Worm (Caenorhabditis elegans) whole organism, midembryonic: ENCODE measurements around the gene rcd-1.

Experiments used
- T22C8.4 ChIP-seq: fragments of 200-800 bp; sonication (Bioruptor generic); IDR thresholded peaks from 2 replicates; pipeline ENCODE4 v1.3.6; 2022; ENCODE audit warnings: missing genetic modification characterization, missing compliant biosample characterization
- cog-1 ChIP-seq: sonication (generic microtip); optimal IDR thresholded peaks from 2 replicates; lab custom pipeline; 2016; ENCODE audit warnings: missing genetic modification characterization, missing compliant biosample characterization
- flt-1 ChIP-seq: fragments of 200-800 bp; sonication (Bioruptor generic); IDR thresholded peaks from 2 replicates; pipeline ENCODE4 v1.3.6; 2022; ENCODE audit warnings: missing genetic modification characterization, missing compliant biosample characterization
- klf-2 ChIP-seq: fragments of 200-800 bp; sonication (Bioruptor generic); conservative IDR thresholded peaks from 2 replicates; pipeline ENCODE4 v1.3.6; 2022; ENCODE audit warnings: missing genetic modification reagents, missing genetic modification characterization, missing compliant biosample characterization
- med-1 ChIP-seq: sonication (generic microtip); optimal IDR thresholded peaks from 2 replicates; lab custom pipeline; 2017; ENCODE audit warnings: missing genetic modification characterization, mild to moderate bottlenecking, missing compliant biosample characterization, antibody characterized with exemption, missing genetic modification reagents; ENCODE audit not compliant: insufficient read depth
- ref-1 ChIP-seq: fragments of 200-800 bp; sonication (Bioruptor generic); conservative IDR thresholded peaks from 2 replicates; pipeline ENCODE4 v1.3.6; 2022; ENCODE audit warnings: missing genetic modification reagents, missing genetic modification characterization, missing compliant biosample characterization
- tab-1 ChIP-seq: fragments of 200-800 bp; sonication (Bioruptor generic); IDR thresholded peaks from 2 replicates; pipeline ENCODE4 v1.3.6; 2022; ENCODE audit warnings: missing genetic modification characterization, missing compliant biosample characterization
- ztf-23 ChIP-seq: fragments of 200-800 bp; sonication (Bioruptor generic); IDR thresholded peaks from 2 replicates; pipeline ENCODE4 v1.3.6; 2022; ENCODE audit warnings: missing genetic modification reagents, missing genetic modification characterization, missing compliant biosample characterization
- ztf-29 ChIP-seq: fragments of 200-800 bp; sonication (Bioruptor generic); IDR thresholded peaks from 2 replicates; pipeline ENCODE4 v1.3.6; 2022; ENCODE audit warnings: missing genetic modification reagents, missing genetic modification characterization, missing compliant biosample characterization

The rcd-1 gene

DNA sequence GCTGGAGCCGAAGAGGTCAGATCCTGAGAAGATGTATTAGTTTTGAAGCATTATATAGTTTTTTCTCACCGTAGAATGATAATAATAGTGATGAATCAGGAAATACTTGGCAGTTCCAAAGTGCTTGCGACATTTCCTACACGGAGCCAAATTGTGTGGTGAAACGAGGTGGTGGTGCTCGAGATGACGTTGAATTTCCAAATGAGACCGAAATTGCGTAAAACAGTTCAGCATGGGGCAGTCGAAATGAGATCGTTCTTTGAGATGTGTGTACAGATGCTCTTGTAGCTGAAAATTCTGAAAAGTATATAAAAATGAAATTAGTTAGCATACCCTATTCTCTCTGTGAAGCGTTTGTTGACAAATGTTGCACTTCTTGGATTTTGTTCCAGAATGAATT lies 25.7 kb upstream of the rcd-1 start, which contains the start of gene C46E10.8:
C46E10.8 (minus strand) TSS at position 101 of the 400 bp plus-strand sequence.
- no peak for TF ChIP-seq klf-2 (GFP tag; lab: Robert Waterston, UW)

DNA sequence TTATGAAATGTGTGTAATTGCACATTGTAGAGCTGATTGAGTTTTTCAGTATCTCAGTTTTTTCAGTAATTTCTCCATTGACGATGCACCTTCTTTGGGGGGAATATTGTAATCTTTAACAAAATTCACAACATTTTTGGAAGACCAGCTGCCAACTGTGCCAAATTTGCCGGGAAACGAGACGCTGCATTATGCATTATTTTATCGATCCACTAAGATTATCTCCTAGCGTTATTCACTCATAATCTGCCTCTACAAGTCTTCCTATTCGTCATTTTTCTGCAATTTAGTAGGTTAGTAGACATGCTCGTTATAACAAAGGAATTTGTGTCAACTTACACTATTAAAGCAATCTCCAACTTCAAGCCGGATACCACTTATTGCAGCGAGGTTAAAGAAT lies 22.0 kb upstream of the rcd-1 start, which contains the start of the genes sdz-12 and bath-31:
sdz-12 (minus strand) TSS at position 101 of the 400 bp plus-strand sequence.
bath-31 (plus strand) TSS at position 251 of the 400 bp plus-strand sequence.
- TF ChIP-seq tab-1, result no peak

DNA sequence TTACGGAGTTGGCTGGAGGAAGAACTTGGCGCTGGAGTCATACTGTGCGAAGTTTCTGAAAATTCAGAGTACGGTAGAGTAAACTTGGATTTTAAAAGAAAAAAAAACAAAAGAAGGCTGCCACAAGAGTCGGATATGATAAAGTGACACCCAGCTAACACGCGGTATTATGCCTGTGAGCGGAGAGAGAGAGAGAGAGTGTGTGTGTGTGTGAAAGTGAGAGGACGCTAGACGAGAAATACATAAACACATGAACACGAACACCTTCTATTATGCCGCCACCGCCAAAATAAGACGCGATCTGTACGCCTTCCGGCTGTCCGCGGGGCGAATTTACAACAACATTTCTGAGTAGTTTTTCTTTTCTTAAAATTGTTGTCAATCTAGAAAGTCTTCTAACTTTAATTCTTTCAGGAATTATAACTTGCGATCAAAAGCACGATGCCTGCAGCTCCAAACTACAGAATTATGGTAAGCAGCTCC lies 16.8 kb upstream of the rcd-1 start, which contains the start of gene F12E12.6:
F12E12.6 (minus strand) TSS at position 51 of the 483 bp plus-strand sequence.
- TF ChIP-seq cog-1 (tag; lab: Kevin White, UChicago) (no peak), tab-1 (no peak), ref-1 (GFP tag; lab: Robert Waterston, UW) (no peak), ztf-23 (GFP tag; lab: Robert Waterston, UW) (no peak), ztf-29 (GFP tag; lab: Robert Waterston, UW) (no peak), med-1 (GFP tag; lab: Kevin White, UChicago) (no peak), T22C8.4 (GFP tag; lab: Robert Waterston, UW) (no peak), flt-1 (no peak), klf-2 (GFP tag; lab: Robert Waterston, UW) (no peak)

DNA sequence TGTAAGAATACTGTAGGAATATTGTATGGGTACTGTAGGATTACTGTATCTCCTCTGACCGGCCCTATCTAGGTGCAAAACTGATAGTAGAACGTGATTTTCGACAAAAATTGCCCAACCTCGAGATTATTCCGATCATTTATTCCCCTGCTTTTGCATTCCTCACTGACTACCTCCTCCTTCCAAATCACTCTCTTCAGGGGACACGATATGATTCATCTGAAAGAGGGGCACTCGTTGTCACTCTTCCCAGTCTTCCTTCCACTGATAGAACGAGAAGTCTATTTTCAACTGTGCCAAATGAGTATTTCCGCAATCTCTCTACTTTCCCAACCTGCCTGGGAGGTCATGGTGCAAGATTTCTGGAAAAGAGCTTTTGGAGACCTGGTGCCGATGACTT lies 14.1 kb upstream of the rcd-1 start, which contains the start of gene F12E12.2:
F12E12.2 (plus strand) TSS at position 301 of the 400 bp plus-strand sequence.
- TF ChIP-seq flt-1 (no peak), ztf-23 (GFP tag; lab: Robert Waterston, UW) (no peak)

DNA sequence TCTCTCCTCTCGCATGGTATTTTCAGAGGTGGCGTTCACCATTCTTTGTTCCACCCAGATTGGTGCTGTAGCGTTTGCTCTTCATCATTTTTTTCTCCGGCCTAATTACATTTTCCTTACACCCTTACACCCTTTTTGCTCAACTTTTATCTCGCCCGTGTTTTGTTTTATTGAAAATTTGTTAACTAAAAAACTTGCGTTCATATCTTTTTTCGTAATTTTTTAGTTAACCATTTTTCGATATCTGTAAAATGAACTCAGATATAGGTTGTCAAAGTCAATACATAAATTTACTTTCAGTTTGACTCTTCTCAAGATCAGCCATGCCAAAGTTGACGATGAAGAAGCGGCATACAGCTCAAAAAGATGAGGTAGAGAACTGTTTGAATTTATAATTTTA lies 12.1 kb upstream of the rcd-1 start, which contains the start of gene F12E12.1:
F12E12.1 (plus strand) TSS at position 301 of the 400 bp plus-strand sequence.
- no peak for TF ChIP-seq ztf-29 (GFP tag; lab: Robert Waterston, UW)
- no peak for TF ChIP-seq cog-1 (tag; lab: Kevin White, UChicago)
- no peak for TF ChIP-seq ref-1 (GFP tag; lab: Robert Waterston, UW)
- no peak for TF ChIP-seq ztf-23 (GFP tag; lab: Robert Waterston, UW)
- TF ChIP-seq klf-2 (GFP tag; lab: Robert Waterston, UW), result no peak
- TF ChIP-seq tab-1, result no peak
- TF ChIP-seq med-1 (GFP tag; lab: Kevin White, UChicago), result no peak
- no peak for TF ChIP-seq T22C8.4 (GFP tag; lab: Robert Waterston, UW)
- TF ChIP-seq flt-1, result no peak

DNA sequence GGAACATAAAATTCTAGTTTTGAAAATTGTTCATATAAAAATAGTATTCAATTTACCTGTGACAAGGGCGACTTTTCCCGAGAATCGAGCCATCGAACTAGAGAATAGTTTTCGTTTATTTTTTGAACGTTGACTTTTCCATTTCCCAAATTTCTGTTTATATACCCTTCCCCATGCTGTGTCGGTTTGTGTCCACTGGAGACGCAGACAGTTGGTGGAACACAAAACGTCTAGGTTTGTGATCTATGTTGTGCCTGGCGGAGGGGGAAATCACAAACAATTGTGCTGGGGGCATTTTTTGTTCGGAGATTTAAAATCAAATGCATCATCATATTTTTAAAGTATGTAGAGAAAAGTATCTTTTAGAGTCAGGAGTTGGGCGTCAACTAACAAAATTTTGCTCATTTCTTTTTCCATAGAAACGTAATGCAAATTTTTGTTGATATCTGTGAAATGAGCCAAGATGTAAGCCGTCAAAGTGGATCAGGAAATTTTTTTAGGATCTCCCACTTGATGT lies 10.0 kb upstream of the rcd-1 start, which contains the start of gene nta-1:
nta-1 (minus strand) TSS at position 131 of the 517 bp plus-strand sequence.
- TF ChIP-seq ztf-23 (GFP tag; lab: Robert Waterston, UW), result no peak
- no peak for TF ChIP-seq klf-2 (GFP tag; lab: Robert Waterston, UW)
- no peak for TF ChIP-seq flt-1
- TF ChIP-seq med-1 (GFP tag; lab: Kevin White, UChicago), result no peak
- no peak for TF ChIP-seq ref-1 (GFP tag; lab: Robert Waterston, UW)
- no peak for TF ChIP-seq ztf-29 (GFP tag; lab: Robert Waterston, UW)
- TF ChIP-seq cog-1 (tag; lab: Kevin White, UChicago), result no peak
- no peak for TF ChIP-seq T22C8.4 (GFP tag; lab: Robert Waterston, UW)
- no peak for TF ChIP-seq tab-1

DNA sequence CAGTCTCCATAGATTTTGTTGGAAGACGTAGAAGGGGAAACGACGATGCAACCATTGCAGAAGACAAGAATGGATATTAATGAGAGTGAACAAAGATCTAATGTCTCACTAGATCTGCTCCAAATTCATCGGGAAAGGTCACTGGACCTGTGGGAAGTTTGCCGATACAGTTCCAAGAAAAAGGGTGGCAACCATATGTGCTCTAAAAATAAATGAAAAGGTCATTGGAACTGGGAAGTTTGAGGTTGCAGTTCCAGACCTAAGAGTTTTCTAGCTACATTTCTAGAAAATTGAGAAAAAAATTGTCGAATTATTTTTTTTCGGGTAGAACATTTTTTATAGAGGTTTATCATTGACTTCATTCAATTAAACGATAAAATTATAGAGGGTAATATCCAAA lies 6.3 kb upstream of the rcd-1 start, which contains the start of gene fbxb-92:
fbxb-92 (minus strand) TSS at position 101 of the 400 bp plus-strand sequence.
- TF ChIP-seq T22C8.4 (GFP tag; lab: Robert Waterston, UW), result no peak
- TF ChIP-seq cog-1 (tag; lab: Kevin White, UChicago), result no peak
- no peak for TF ChIP-seq klf-2 (GFP tag; lab: Robert Waterston, UW)
- no peak for TF ChIP-seq med-1 (GFP tag; lab: Kevin White, UChicago)
- no peak for TF ChIP-seq tab-1
- no peak for TF ChIP-seq ref-1 (GFP tag; lab: Robert Waterston, UW)
- no peak for TF ChIP-seq ztf-23 (GFP tag; lab: Robert Waterston, UW)
- TF ChIP-seq ztf-29 (GFP tag; lab: Robert Waterston, UW), result no peak
- no peak for TF ChIP-seq flt-1

DNA sequence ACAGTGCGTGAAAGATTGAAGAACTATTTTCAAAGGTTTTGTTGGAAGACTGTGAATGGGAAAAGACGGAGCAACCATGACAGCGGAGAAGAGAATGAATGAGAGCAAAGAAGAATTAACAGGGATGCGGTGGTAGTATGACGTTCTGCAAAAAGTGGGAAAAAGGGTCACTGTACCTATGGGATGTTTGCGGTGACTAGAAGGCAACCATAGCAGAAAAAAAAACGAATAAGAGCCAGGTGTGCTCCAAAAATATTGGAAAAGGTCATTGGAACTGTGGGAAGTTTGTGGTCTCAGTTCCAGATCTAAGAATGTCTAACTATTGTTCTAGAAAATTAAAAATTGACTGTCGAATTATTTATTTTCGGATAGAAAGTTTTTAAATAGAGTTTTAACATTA lies 5.0 kb upstream of the rcd-1 start, which contains the start of gene fbxb-90:
fbxb-90 (minus strand) TSS at position 101 of the 400 bp plus-strand sequence.
- TF ChIP-seq ztf-23 (GFP tag; lab: Robert Waterston, UW), result no peak

DNA sequence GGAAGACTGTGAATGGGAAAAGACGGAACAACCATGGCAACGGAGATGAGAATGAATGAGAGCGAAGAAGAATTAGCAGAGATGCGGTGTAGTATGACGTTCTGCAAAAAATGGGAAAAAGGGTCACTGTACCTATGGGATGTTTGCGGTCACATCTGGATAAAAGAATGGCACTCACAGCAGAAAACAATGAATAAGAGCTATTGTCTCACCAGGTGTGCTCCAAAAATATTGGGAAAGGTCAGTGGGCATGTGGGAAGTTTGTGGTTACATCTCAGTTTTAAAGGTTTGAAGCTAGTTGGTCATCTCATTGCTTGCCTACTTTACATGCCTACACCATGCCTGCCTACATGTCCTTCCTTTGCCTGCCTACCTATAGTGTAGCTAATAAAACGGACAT lies 3.0 kb upstream of the rcd-1 start, which contains the start of gene fbxb-91:
fbxb-91 (minus strand) TSS at position 101 of the 400 bp plus-strand sequence.
- no peak for TF ChIP-seq ztf-29 (GFP tag; lab: Robert Waterston, UW)
- no peak for TF ChIP-seq med-1 (GFP tag; lab: Kevin White, UChicago)
- no peak for TF ChIP-seq T22C8.4 (GFP tag; lab: Robert Waterston, UW)
- no peak for TF ChIP-seq cog-1 (tag; lab: Kevin White, UChicago)
- no peak for TF ChIP-seq klf-2 (GFP tag; lab: Robert Waterston, UW)
- TF ChIP-seq tab-1, result no peak
- no peak for TF ChIP-seq ref-1 (GFP tag; lab: Robert Waterston, UW)
- no peak for TF ChIP-seq ztf-23 (GFP tag; lab: Robert Waterston, UW)
- no peak for TF ChIP-seq flt-1

DNA sequence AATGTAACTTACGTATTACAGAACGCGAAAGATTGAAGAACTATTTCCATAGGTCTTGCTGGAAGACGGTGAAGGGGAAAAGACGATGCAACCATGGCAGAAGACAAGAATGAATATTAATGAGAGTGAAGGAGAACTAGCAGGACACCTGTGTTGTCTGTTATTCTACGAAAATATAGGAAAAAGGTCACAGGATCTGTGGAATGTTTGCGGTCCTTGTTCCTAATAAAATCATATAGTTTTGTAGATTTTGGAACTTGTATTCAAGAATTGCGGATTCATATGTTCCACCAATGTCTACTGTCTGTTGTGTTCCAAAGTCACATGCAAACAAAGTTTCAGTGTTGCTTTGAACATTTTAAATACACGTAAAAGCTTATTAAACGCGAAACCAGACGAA lies 1.5 kb upstream of the rcd-1 start, which contains the start of gene sdz-11:
sdz-11 (minus strand) TSS at position 101 of the 400 bp plus-strand sequence.
- TF ChIP-seq flt-1 (no peak), ref-1 (GFP tag; lab: Robert Waterston, UW) (no peak), ztf-23 (GFP tag; lab: Robert Waterston, UW) (no peak), T22C8.4 (GFP tag; lab: Robert Waterston, UW) (no peak), ztf-29 (GFP tag; lab: Robert Waterston, UW) (no peak), med-1 (GFP tag; lab: Kevin White, UChicago) (no peak), tab-1 (no peak), cog-1 (tag; lab: Kevin White, UChicago) (no peak), klf-2 (GFP tag; lab: Robert Waterston, UW) (no peak)
